Worm (Caenorhabditis elegans): ENCODE measurements around the gene Y26G10.4.

Gene Y26G10.4

DNA sequence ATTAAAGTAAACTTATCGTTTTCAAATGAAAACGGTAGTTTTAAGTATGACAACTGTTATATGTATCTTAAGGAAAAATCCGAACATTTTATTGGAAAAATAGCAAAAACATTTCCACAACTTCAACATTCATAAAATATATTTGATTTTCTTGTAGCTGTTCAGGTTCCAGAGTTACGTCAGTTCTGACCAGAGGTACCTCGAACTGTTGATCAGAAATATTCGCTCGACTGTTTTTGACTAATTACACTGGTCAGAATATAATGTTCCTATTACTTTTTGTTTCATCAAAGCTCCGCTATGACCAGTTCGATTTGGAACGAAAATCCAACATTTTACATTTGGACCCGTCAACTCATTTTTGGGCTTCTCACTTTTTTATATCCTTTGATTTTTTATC is 8.0 kb upstream of the Y26G10.4 start, which contains the start of gene srh-31:
Gene srh-31, plus strand, starts transcription at position 301 of the 400 bp plus-strand sequence.
- no peak for TF ChIP-seq nhr-25 (tag; optimal IDR thresholded peaks at IDR 0.05)
- TF ChIP-seq elt-1 (tag; optimal IDR thresholded peaks at IDR 0.05), result no peak
- TF ChIP-seq nhr-23 (tag; optimal IDR thresholded peaks at IDR 0.05), result no peak
- no peak for TF ChIP-seq skn-1 (tag; optimal IDR thresholded peaks at IDR 0.05)
- no peak for TF ChIP-seq nhr-129 (tag; optimal IDR thresholded peaks at IDR 0.05)
- no peak for TF ChIP-seq nhr-21 (tag; optimal IDR thresholded peaks at IDR 0.05)
- TF ChIP-seq fos-1 (tag; optimal IDR thresholded peaks at IDR 0.05), result no peak
- TF ChIP-seq mab-5 (tag; optimal IDR thresholded peaks at IDR 0.05), result no peak
- no peak for TF ChIP-seq Y55F3AM.14 (GFP tag; optimal IDR thresholded peaks at IDR 0.05)
- TF ChIP-seq sma-9 (GFP tag; optimal IDR thresholded peaks at IDR 0.05), result no peak
- no peak for TF ChIP-seq sma-9 (tag; optimal IDR thresholded peaks at IDR 0.05)
- no peak for TF ChIP-seq F13H6.1 (tag; optimal IDR thresholded peaks at IDR 0.05)
- no peak for TF ChIP-seq ceh-82 (tag; optimal IDR thresholded peaks at IDR 0.05)

DNA sequence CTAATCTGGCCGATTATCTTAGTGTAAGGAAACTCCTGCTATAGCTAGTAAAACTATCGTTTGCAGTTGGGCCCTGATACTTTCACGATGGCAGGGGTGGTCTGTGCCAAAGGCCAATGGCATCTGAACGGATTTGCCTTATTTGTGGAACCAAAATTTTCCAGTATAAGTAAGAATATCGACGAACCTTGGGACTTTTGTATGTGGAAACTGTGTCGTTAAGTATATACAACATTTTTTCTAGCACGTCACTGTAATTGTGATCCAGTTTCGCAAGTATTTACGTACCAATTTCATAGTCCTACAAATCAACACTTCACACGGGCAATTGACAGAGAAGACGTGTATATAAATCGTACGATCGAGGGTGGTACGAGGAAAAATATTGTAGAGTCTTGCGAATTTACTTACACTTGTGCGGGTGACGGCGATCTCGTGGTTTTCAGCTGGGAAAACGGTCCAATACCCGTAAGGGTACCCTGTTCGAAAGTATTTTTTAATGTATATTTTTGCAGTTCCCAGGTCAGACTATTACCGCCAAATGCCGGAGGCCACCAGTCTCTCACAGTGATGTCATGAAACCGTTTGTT is 7.3 kb upstream of the Y26G10.4 start:
- TF ChIP-seq ceh-16 (tag; optimal IDR thresholded peaks at IDR 0.05), result no peak
- TF ChIP-seq ama-1 (optimal IDR thresholded peaks at IDR 0.05), result no peak
- TF ChIP-seq ztf-11 (tag; optimal IDR thresholded peaks at IDR 0.05), result no peak
- TF ChIP-seq nhr-23 (tag; optimal IDR thresholded peaks at IDR 0.05), result no peak
- TF ChIP-seq peb-1 (tag; optimal IDR thresholded peaks at IDR 0.05), result no peak
- no peak for TF ChIP-seq ceh-82 (tag; optimal IDR thresholded peaks at IDR 0.05)
- no peak for TF ChIP-seq nhr-11 (tag; optimal IDR thresholded peaks at IDR 0.05)
- TF ChIP-seq elt-3 (tag; optimal IDR thresholded peaks at IDR 0.05), result no peak
- TF ChIP-seq lin-39 (tag; optimal IDR thresholded peaks at IDR 0.05), result no peak
- TF ChIP-seq sma-9 (GFP tag; optimal IDR thresholded peaks at IDR 0.05), result no peak
- TF ChIP-seq sma-9 (tag; optimal IDR thresholded peaks at IDR 0.05), result no peak
- TF ChIP-seq Y55F3AM.14 (GFP tag; optimal IDR thresholded peaks at IDR 0.05), result no peak
- TF ChIP-seq C34F6.9 (tag; optimal IDR thresholded peaks at IDR 0.05), result no peak

DNA sequence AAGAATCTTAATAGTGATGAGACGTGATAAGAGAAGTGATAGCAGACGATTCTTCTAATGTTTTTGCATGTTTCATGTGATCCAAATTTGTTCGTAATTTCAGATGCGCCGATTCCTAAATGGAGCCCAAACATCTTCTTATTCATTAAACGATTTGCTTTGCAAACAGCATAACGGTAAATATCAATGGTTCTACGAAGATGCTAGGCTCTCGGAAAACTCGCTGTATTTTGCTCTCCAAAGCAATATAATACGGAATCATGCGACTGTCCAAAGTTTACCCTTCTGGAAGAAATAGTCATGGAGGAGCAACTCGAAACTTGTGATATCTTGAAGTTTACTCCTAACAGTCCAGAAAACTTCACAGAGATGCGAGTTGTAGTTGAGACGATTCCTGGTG is 6.8 kb upstream of the Y26G10.4 start, which contains the start of gene W06D12.6:
Gene W06D12.6, plus strand, starts transcription at position 301 of the 400 bp plus-strand sequence.
- TF ChIP-seq R02D3.7 (tag; optimal IDR thresholded peaks at IDR 0.05) (no peak), gmeb-1 (tag; optimal IDR thresholded peaks at IDR 0.05) (no peak), peb-1 (tag; optimal IDR thresholded peaks at IDR 0.05) (no peak), snpc-4 (tag; optimal IDR thresholded peaks at IDR 0.05) (no peak), ceh-16 (tag; optimal IDR thresholded peaks at IDR 0.05) (no peak), ZK546.5 (tag; optimal IDR thresholded peaks at IDR 0.05) (no peak), dmd-4 (tag; optimal IDR thresholded peaks at IDR 0.05) (no peak), elt-3 (tag; optimal IDR thresholded peaks at IDR 0.05) (no peak), nhr-23 (tag; optimal IDR thresholded peaks at IDR 0.05) (no peak), sma-9 (GFP tag; optimal IDR thresholded peaks at IDR 0.05) (no peak), sma-9 (tag; optimal IDR thresholded peaks at IDR 0.05) (no peak), sem-4 (tag; optimal IDR thresholded peaks at IDR 0.05) (no peak), ztf-4 (tag; optimal IDR thresholded peaks at IDR 0.05) (no peak), unc-62 (GFP tag; optimal IDR thresholded peaks at IDR 0.05) (no peak), F13H6.1 (tag; optimal IDR thresholded peaks at IDR 0.05) (no peak), nhr-11 (tag; optimal IDR thresholded peaks at IDR 0.05) (no peak), mdl-1 (tag; optimal IDR thresholded peaks at IDR 0.05) (no peak), ztf-1 (GFP tag; conservative IDR thresholded peaks at IDR 0.05) (no peak), egl-27 (tag; optimal IDR thresholded peaks at IDR 0.05) (no peak)

DNA sequence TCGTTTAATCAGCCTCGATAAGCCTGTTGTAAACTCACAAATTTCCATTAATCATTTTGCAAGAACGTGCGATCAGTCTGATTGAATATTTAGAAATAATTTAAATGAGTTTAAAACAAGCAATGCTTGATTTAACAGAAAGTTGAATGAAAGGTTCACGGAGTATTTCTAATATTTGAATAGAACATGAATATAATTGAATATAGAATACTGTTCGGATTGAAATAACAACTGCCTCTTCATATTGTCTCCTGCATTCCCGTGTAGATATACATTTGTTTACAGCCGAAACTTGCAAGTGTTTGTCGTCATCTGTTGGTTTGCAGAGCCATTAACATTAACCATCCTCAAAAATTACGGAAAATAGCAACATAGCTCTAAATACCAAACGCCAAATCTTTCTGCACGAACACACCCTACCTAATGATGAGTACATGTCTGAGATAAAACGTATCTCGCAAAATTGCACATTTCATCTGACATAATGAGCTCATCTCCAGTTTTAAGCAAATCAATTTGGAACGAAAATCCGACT is 1.8 kb upstream of the Y26G10.4 start, which contains the start of the genes Y26G10.5 and srh-32:
Gene Y26G10.5, minus strand, starts transcription at position 101 of the 535 bp plus-strand sequence.
Gene srh-32, plus strand, starts transcription at position 485 of the 535 bp plus-strand sequence.
- no peak for TF ChIP-seq ZK546.5 (tag; optimal IDR thresholded peaks at IDR 0.05)
- TF ChIP-seq nhr-25 (tag; optimal IDR thresholded peaks at IDR 0.05), result no peak
- TF ChIP-seq snpc-4 (tag; optimal IDR thresholded peaks at IDR 0.05), result no peak
- no peak for TF ChIP-seq sma-3 (GFP tag; optimal IDR thresholded peaks at IDR 0.05)
- no peak for TF ChIP-seq mbf-1 (tag; optimal IDR thresholded peaks at IDR 0.05)
- TF ChIP-seq ztf-1 (GFP tag; conservative IDR thresholded peaks at IDR 0.05), result no peak
- TF ChIP-seq unc-39 (tag; optimal IDR thresholded peaks at IDR 0.05), result no peak
- TF ChIP-seq alr-1 (tag; optimal IDR thresholded peaks at IDR 0.05), result no peak
- no peak for TF ChIP-seq ceh-16 (tag; optimal IDR thresholded peaks at IDR 0.05)
- no peak for TF ChIP-seq unc-55 (GFP tag; optimal IDR thresholded peaks at IDR 0.05)
- TF ChIP-seq egl-27 (tag; optimal IDR thresholded peaks at IDR 0.05), result no peak
- no peak for TF ChIP-seq ama-1 (optimal IDR thresholded peaks at IDR 0.05)
- no peak for TF ChIP-seq nhr-11 (tag; optimal IDR thresholded peaks at IDR 0.05)
- no peak for TF ChIP-seq fos-1 (tag; optimal IDR thresholded peaks at IDR 0.05)
- TF ChIP-seq mab-5 (tag; optimal IDR thresholded peaks at IDR 0.05), result no peak
- TF ChIP-seq lsy-2 (tag; optimal IDR thresholded peaks at IDR 0.05), result no peak
- TF ChIP-seq nhr-23 (tag; optimal IDR thresholded peaks at IDR 0.05), result no peak
- TF ChIP-seq aly-2 (tag; optimal IDR thresholded peaks at IDR 0.05), result no peak
- TF ChIP-seq zag-1 (tag; optimal IDR thresholded peaks at IDR 0.05), result no peak
- no peak for TF ChIP-seq nhr-129 (tag; optimal IDR thresholded peaks at IDR 0.05)
